Worm (Caenorhabditis elegans): Measurements from ENCODE around the gene eak-3.

ce11 chrIII:1161946-1162345, 14.4 kb downstream of the eak-3 start:
- no peak for TF ChIP-seq tbx-9 (tag; optimal IDR thresholded peaks at IDR 0.05; ENCODE audit: borderline replicate concordance)
- TF ChIP-seq F49E8.2 (tag; optimal IDR thresholded peaks at IDR 0.05; ENCODE audit: insufficient read depth): no peak
- no peak for TF ChIP-seq unc-62 (GFP tag; optimal IDR thresholded peaks at IDR 0.05)
- TF ChIP-seq snpc-4 (GFP tag; optimal IDR thresholded peaks at IDR 0.05): no peak
- no peak for TF ChIP-seq snpc-4 (tag; optimal IDR thresholded peaks at IDR 0.05)
